Worm (Caenorhabditis elegans) whole organism, midembryonic: ENCODE results near the gene set-3.

Experiments
- T22C8.4 ChIP-seq: fragments of 200-800 bp; sonication (Bioruptor generic); IDR thresholded peaks from 2 replicates; pipeline ENCODE4 v1.3.6; 2022; ENCODE audit warnings: missing genetic modification characterization, missing compliant biosample characterization
- cog-1 ChIP-seq: sonication (generic microtip); optimal IDR thresholded peaks from 2 replicates; lab custom pipeline; 2016; ENCODE audit warnings: missing genetic modification characterization, missing compliant biosample characterization
- flt-1 ChIP-seq: fragments of 200-800 bp; sonication (Bioruptor generic); IDR thresholded peaks from 2 replicates; pipeline ENCODE4 v1.3.6; 2022; ENCODE audit warnings: missing genetic modification characterization, missing compliant biosample characterization
- klf-2 ChIP-seq: fragments of 200-800 bp; sonication (Bioruptor generic); conservative IDR thresholded peaks from 2 replicates; pipeline ENCODE4 v1.3.6; 2022; ENCODE audit warnings: missing genetic modification reagents, missing genetic modification characterization, missing compliant biosample characterization
- med-1 ChIP-seq: sonication (generic microtip); optimal IDR thresholded peaks from 2 replicates; lab custom pipeline; 2017; ENCODE audit warnings: missing genetic modification characterization, mild to moderate bottlenecking, missing compliant biosample characterization, antibody characterized with exemption, missing genetic modification reagents; ENCODE audit not compliant: insufficient read depth
- ref-1 ChIP-seq: fragments of 200-800 bp; sonication (Bioruptor generic); conservative IDR thresholded peaks from 2 replicates; pipeline ENCODE4 v1.3.6; 2022; ENCODE audit warnings: missing genetic modification reagents, missing genetic modification characterization, missing compliant biosample characterization
- tab-1 ChIP-seq: fragments of 200-800 bp; sonication (Bioruptor generic); IDR thresholded peaks from 2 replicates; pipeline ENCODE4 v1.3.6; 2022; ENCODE audit warnings: missing genetic modification characterization, missing compliant biosample characterization
- ztf-23 ChIP-seq: fragments of 200-800 bp; sonication (Bioruptor generic); IDR thresholded peaks from 2 replicates; pipeline ENCODE4 v1.3.6; 2022; ENCODE audit warnings: missing genetic modification reagents, missing genetic modification characterization, missing compliant biosample characterization
- ztf-29 ChIP-seq: fragments of 200-800 bp; sonication (Bioruptor generic); IDR thresholded peaks from 2 replicates; pipeline ENCODE4 v1.3.6; 2022; ENCODE audit warnings: missing genetic modification reagents, missing genetic modification characterization, missing compliant biosample characterization

set-3 gene

DNA sequence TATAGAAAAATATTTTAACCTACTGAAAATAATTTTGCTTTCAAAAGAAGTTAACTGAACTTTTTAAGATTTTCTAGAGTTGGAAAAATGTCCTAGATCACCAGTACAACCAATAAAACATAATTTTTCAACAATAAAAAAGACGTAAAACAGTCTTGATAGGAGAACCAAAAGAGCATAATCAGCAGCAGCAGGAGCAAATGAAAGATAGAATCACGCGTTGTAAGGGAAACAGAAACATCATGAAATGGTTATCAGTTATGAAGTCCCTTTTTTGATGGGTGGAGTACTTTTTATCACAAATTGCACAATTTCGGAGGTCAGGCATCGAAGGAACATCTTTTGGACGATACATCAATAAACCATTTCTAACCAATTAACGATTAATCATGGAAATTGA is 27.6 kb upstream of the set-3 start:
- TF ChIP-seq tab-1 (GFP tag; lab: Robert Waterston, UW) (no peak), ztf-23 (GFP tag; lab: Robert Waterston, UW) (no peak), flt-1 (GFP tag; lab: Robert Waterston, UW) (no peak), med-1 (GFP tag; lab: Kevin White, UChicago) (no peak), T22C8.4 (GFP tag; lab: Robert Waterston, UW) (no peak), ref-1 (GFP tag; lab: Robert Waterston, UW) (no peak), cog-1 (no peak), klf-2 (GFP tag; lab: Robert Waterston, UW) (no peak), ztf-29 (GFP tag; lab: Robert Waterston, UW) (no peak)

DNA sequence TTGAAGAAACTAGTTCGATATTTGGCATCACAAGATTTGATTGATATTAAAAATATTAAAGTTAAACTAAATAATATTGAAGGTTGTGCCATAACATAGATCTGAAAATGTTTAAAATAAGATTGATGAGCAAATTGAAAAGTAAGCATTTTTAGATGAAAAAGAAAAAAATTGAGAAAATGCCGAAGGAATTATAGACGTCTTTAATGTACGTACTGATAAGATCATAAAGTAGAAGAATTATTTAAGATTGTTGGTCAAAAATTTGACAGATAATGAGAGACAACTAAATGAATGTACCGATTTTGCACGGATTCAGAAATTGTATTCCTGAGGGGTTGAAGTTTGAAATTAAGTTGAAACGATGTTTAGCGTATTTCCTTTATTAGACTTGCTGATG is 25.8 kb upstream of the set-3 start, which contains the start of gene ncx-7:
Gene ncx-7, minus strand, starts transcription at position 101 of the 400 bp plus-strand sequence.
- TF ChIP-seq klf-2 (GFP tag; lab: Robert Waterston, UW) (no peak), med-1 (GFP tag; lab: Kevin White, UChicago) (no peak), ref-1 (GFP tag; lab: Robert Waterston, UW) (no peak), ztf-29 (GFP tag; lab: Robert Waterston, UW) (no peak), ztf-23 (GFP tag; lab: Robert Waterston, UW) (no peak), cog-1 (no peak), T22C8.4 (GFP tag; lab: Robert Waterston, UW) (no peak), tab-1 (GFP tag; lab: Robert Waterston, UW) (no peak), flt-1 (GFP tag; lab: Robert Waterston, UW) (no peak)

DNA sequence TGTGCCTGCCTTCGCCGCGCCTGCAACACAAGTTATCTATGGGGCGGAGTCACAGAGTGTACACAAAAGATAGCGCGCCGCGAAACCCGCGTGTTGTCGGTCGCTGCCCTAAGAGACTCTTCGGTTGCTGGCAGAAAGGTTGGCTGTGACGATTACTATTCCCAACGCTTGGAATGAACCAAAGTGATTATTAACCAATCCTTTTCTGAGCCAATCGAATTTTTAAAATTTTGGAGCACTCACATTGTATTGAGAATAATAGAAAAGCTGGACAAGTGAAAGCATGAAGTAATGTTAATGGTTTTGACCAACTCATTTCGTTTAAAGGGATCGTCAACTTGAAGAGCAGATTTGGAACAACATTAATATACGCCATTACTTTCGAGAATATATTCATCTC is 22.9 kb upstream of the set-3 start:
- TF ChIP-seq cog-1, result no peak
- TF ChIP-seq T22C8.4 (GFP tag; lab: Robert Waterston, UW), result no peak
- TF ChIP-seq klf-2 (GFP tag; lab: Robert Waterston, UW), result no peak
- TF ChIP-seq ztf-29 (GFP tag; lab: Robert Waterston, UW), result no peak
- TF ChIP-seq ref-1 (GFP tag; lab: Robert Waterston, UW), result no peak
- no peak for TF ChIP-seq med-1 (GFP tag; lab: Kevin White, UChicago)
- no peak for TF ChIP-seq tab-1 (GFP tag; lab: Robert Waterston, UW)
- no peak for TF ChIP-seq ztf-23 (GFP tag; lab: Robert Waterston, UW)
- no peak for TF ChIP-seq flt-1 (GFP tag; lab: Robert Waterston, UW)

DNA sequence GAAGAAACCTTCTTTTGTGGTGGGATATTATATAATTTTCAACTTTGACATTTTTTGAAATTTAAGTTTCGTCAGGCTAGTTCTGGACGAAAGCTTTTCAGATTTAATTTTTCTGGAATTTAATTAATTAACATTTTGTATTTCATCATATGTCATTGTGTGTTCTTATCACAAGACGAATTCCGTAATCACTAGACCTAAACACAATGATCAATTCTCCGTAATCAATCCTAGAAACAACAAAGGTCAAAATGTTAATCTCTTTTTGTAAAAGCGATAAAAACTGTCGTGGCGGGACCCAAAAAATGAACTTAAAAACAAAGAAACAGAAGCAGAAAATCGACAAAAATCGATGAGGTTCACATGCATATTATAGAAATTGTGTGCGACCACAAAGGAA is 20.4 kb upstream of the set-3 start:
- TF ChIP-seq T22C8.4 (GFP tag; lab: Robert Waterston, UW) (no peak), med-1 (GFP tag; lab: Kevin White, UChicago) (no peak), cog-1 (no peak), klf-2 (GFP tag; lab: Robert Waterston, UW) (no peak), ztf-29 (GFP tag; lab: Robert Waterston, UW) (no peak), tab-1 (GFP tag; lab: Robert Waterston, UW) (no peak), ztf-23 (GFP tag; lab: Robert Waterston, UW) (no peak), flt-1 (GFP tag; lab: Robert Waterston, UW) (no peak), ref-1 (GFP tag; lab: Robert Waterston, UW) (no peak)

DNA sequence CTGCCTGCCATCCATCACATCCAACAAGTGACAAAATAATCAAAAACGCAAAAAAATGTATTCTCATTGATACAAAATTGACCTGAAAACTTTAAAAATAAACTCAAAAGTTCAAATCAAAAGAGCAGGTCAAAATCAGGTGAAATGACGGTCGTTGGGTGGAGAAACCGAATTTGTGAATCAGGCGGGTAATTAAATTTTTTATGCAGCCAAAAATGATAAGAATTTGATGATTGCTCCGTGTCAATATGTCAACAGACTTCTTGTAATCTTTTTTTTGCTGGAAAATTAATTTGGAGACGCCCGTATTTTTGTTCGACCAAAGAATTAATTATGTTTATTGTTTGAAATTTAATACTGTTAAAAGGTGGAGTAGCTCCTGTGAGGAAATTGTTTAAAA is 19.5 kb upstream of the set-3 start, which contains the start of gene ncx-6:
Gene ncx-6, minus strand, starts transcription at position 88 of the 400 bp plus-strand sequence.
- TF ChIP-seq T22C8.4 (GFP tag; lab: Robert Waterston, UW) (no peak), med-1 (GFP tag; lab: Kevin White, UChicago) (no peak), ztf-29 (GFP tag; lab: Robert Waterston, UW) (no peak), klf-2 (GFP tag; lab: Robert Waterston, UW) (no peak), tab-1 (GFP tag; lab: Robert Waterston, UW) (no peak), flt-1 (GFP tag; lab: Robert Waterston, UW) (no peak), cog-1 (no peak), ref-1 (GFP tag; lab: Robert Waterston, UW) (no peak), ztf-23 (GFP tag; lab: Robert Waterston, UW) (no peak)

DNA sequence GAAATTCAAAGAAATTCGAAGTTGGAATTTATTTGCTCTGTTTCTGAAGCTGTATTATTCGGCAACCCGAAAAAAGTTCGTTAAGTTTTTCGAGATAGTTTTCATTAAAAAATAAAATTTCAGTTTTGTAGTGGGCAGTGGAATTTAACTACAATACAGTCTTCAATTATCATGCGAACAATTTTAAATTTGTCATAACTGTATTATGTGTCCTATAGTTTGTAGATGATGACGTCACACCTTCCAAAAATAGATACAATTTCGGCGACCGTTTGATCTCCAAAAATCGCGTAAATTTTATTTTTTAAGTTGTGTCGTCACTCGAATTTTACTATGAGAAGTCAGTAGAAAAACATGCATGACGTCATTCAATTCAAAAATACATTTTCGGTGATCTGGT is 18.8 kb upstream of the set-3 start:
- TF ChIP-seq flt-1 (GFP tag; lab: Robert Waterston, UW) (no peak), cog-1 (no peak), med-1 (GFP tag; lab: Kevin White, UChicago) (no peak), ztf-23 (GFP tag; lab: Robert Waterston, UW) (no peak), T22C8.4 (GFP tag; lab: Robert Waterston, UW) (no peak), tab-1 (GFP tag; lab: Robert Waterston, UW) (no peak), ref-1 (GFP tag; lab: Robert Waterston, UW) (no peak), klf-2 (GFP tag; lab: Robert Waterston, UW) (no peak), ztf-29 (GFP tag; lab: Robert Waterston, UW) (no peak)

DNA sequence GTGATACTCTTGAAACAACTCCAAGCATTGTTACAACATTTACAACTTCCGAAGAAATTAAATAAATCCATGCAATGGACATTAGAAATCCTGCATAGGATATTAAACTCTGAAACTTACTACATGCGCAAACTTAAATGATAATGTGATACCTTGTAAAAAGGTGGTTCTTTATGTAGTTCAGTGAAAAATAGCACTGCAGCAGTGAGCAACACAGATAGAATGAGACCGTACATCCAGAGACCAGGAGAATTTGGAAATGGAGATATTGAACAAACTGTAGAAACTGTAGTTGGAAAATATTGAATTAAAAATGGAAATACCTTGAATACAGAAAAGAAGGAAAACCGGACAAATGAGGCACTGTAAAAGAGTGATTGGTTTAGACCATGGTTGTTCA is 16.8 kb upstream of the set-3 start:
- TF ChIP-seq ztf-29 (GFP tag; lab: Robert Waterston, UW) (no peak), ztf-23 (GFP tag; lab: Robert Waterston, UW) (no peak), T22C8.4 (GFP tag; lab: Robert Waterston, UW) (no peak), klf-2 (GFP tag; lab: Robert Waterston, UW) (no peak), tab-1 (GFP tag; lab: Robert Waterston, UW) (no peak), med-1 (GFP tag; lab: Kevin White, UChicago) (no peak), flt-1 (GFP tag; lab: Robert Waterston, UW) (no peak), ref-1 (GFP tag; lab: Robert Waterston, UW) (no peak), cog-1 (no peak)

DNA sequence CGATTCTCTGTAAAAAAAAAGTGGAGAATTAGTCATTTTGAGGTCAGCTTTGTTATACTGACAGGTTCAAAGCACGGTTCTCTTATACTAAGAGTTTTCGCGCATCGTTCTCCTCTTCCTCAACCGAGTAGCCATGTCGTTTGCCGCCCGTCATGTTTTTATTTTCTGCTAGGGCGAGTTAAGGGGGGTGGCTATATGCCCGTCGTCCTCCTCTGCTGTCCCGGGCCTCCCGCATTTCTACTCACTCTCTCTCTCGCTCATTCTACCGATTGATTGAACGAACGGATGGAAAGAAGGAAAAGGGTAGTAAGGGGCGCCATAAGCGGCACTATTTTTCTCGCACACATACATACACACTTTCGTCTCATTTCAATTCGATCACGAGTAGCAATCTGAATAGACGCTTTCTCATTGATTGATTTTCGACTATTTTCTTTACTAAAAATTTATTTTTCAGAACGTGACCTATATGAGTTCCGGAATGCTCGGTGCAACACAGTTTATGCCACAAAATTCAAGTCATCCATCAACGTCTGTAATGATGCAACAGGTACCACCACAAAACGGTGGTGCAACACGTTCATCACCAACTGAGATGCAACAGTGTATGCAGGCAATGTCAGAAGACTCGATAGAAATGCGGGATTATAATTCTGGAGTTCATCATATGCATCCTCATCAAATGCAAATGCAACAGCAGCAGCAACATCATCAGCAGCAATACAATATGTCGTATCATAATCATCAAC is 11.0 kb upstream of the set-3 start:
- TF ChIP-seq flt-1 (GFP tag; lab: Robert Waterston, UW) (no peak; the same call in 1 of the 2 replicates), med-1 (GFP tag; lab: Kevin White, UChicago) (no peak), ztf-29 (GFP tag; lab: Robert Waterston, UW) (no peak), tab-1 (GFP tag; lab: Robert Waterston, UW) (no peak), T22C8.4 (GFP tag; lab: Robert Waterston, UW) (no peak), klf-2 (GFP tag; lab: Robert Waterston, UW) (no peak), ref-1 (GFP tag; lab: Robert Waterston, UW) (no peak; the same call in 1 of the 2 replicates), ztf-23 (GFP tag; lab: Robert Waterston, UW) (no peak)
